Fruit fly (Drosophila melanogaster): ENCODE data around the gene Or67a.

The Or67a gene

dm6 chr3L:9508653-9509036, 20.2 kb upstream of the Or67a start (continued):
- no peak for TF ChIP-seq Lpt (GFP tag; optimal IDR thresholded peaks at IDR 0.05)
- TF ChIP-seq CG3919 (GFP tag; optimal IDR thresholded peaks at IDR 0.05): no peak
- no peak for TF ChIP-seq OdsH (GFP tag; optimal IDR thresholded peaks at IDR 0.05)
- no peak for TF ChIP-seq fd85E (GFP tag; optimal IDR thresholded peaks at IDR 0.05)
- TF ChIP-seq CG11902 (GFP tag; optimal IDR thresholded peaks at IDR 0.05): no peak
- peak; percentile 24 for TF ChIP-seq acj6 (GFP tag; optimal IDR thresholded peaks at IDR 0.05)
- TF ChIP-seq cyc (GFP tag; optimal IDR thresholded peaks at IDR 0.05): no peak
- TF ChIP-seq Smox (GFP tag; optimal IDR thresholded peaks at IDR 0.05): no peak
- TF ChIP-seq CG6163 (GFP tag; IDR thresholded peaks at IDR 0.05): no peak
- TF ChIP-seq CG8632 (GFP tag; optimal IDR thresholded peaks at IDR 0.05): peak; percentile 37
- TF ChIP-seq CG31627 (GFP tag; optimal IDR thresholded peaks at IDR 0.05): no peak
- TF ChIP-seq CG8119 (GFP tag; IDR thresholded peaks at IDR 0.05): peak; percentile 35; the same call in 1 of the 3 replicates
- TF ChIP-seq CG1621 (tag; optimal IDR thresholded peaks at IDR 0.05): no peak
- TF ChIP-seq Sox15 (GFP tag; optimal IDR thresholded peaks at IDR 0.05): peak; percentile 9
- peak; percentile 42 for TF ChIP-seq achi (GFP tag; optimal IDR thresholded peaks at IDR 0.05)
- peak; percentile 36 for TF ChIP-seq CG3032 (tag; optimal IDR thresholded peaks at IDR 0.05)
- TF ChIP-seq CG4318 (GFP tag; optimal IDR thresholded peaks at IDR 0.05): no peak
- peak; percentile 77 for TF ChIP-seq svp (GFP tag)

dm6 chr3L:9509037-9509830, 19.6 kb upstream of the Or67a start, which contains the start of gene CG3408:
TSS of gene CG3408 (minus strand) at chr3L:9509583.
- TF ChIP-seq ss (GFP tag; optimal IDR thresholded peaks at IDR 0.05) (peak; percentile 2 to 50), CG6163 (GFP tag; IDR thresholded peaks at IDR 0.05) (peak; percentile 59; the same call in 2 of the 3 replicates), esn (GFP tag; optimal IDR thresholded peaks at IDR 0.05) (peak; percentile 2), Hr4 (GFP tag; optimal IDR thresholded peaks at IDR 0.05) (no peak), net (GFP tag; optimal IDR thresholded peaks at IDR 0.05) (no peak), Blimp-1 (GFP tag; optimal IDR thresholded peaks at IDR 0.05) (no peak), CG10669 (GFP tag; optimal IDR thresholded peaks at IDR 0.05) (no peak), Eip75B (GFP tag; optimal IDR thresholded peaks at IDR 0.05) (no peak), CG11902 (GFP tag; optimal IDR thresholded peaks at IDR 0.05) (no peak), topi (GFP tag; optimal IDR thresholded peaks at IDR 0.05) (peak; percentile 23), Sox15 (GFP tag; optimal IDR thresholded peaks at IDR 0.05) (no peak), Sox102F (GFP tag; optimal IDR thresholded peaks at IDR 0.05) (no peak), CG15336 (GFP tag; IDR thresholded peaks at IDR 0.05) (no peak), Ets21C (GFP tag; optimal IDR thresholded peaks at IDR 0.05) (no peak), fkh (GFP tag; optimal IDR thresholded peaks at IDR 0.05) (peak; percentile 82), pdm3 (GFP tag; optimal IDR thresholded peaks at IDR 0.05) (no peak), dac (GFP tag; optimal IDR thresholded peaks at IDR 0.05) (no peak), CG6854 (GFP tag; optimal IDR thresholded peaks at IDR 0.05) (no peak), achi (GFP tag; optimal IDR thresholded peaks at IDR 0.05) (no peak), cyc (GFP tag; optimal IDR thresholded peaks at IDR 0.05) (peak; percentile 0), Eip78C (GFP tag) (peak; percentile 79), CG16779 (tag; optimal IDR thresholded peaks at IDR 0.05) (peak; percentile 27), fd85E (GFP tag; optimal IDR thresholded peaks at IDR 0.05) (no peak), CG3919 (GFP tag; optimal IDR thresholded peaks at IDR 0.05) (peak; percentile 18), Eip93F (GFP tag; optimal IDR thresholded peaks at IDR 0.05) (no peak), dsx (GFP tag; optimal IDR thresholded peaks at IDR 0.05; ENCODE audit: poor library complexity, severe bottlenecking) (peak; percentile 12), CG7368 (GFP tag; optimal IDR thresholded peaks at IDR 0.05) (no peak), CG6808 (GFP tag; optimal IDR thresholded peaks at IDR 0.05) (peak; percentile 31), Ets96B (tag; optimal IDR thresholded peaks at IDR 0.05) (no peak), CG11294 (GFP tag; IDR thresholded peaks at IDR 0.05) (0 out of 2 replicates have a peak, but pooled peaks have one; percentile 28), Smox (GFP tag; optimal IDR thresholded peaks at IDR 0.05) (no peak), CG4318 (GFP tag; optimal IDR thresholded peaks at IDR 0.05) (no peak), acj6 (GFP tag; optimal IDR thresholded peaks at IDR 0.05) (no peak), salr (GFP tag; optimal IDR thresholded peaks at IDR 0.05) (no peak), Hr39 (GFP tag; optimal IDR thresholded peaks at IDR 0.05) (no peak), CG8632 (GFP tag; optimal IDR thresholded peaks at IDR 0.05) (no peak), spab (GFP tag; optimal IDR thresholded peaks at IDR 0.05) (no peak), CG1621 (tag; optimal IDR thresholded peaks at IDR 0.05) (peak; percentile 1), CG8119 (GFP tag; IDR thresholded peaks at IDR 0.05) (no peak), fd59A (GFP tag; optimal IDR thresholded peaks at IDR 0.05) (no peak), CG31627 (GFP tag; optimal IDR thresholded peaks at IDR 0.05) (no peak), CG3032 (tag; optimal IDR thresholded peaks at IDR 0.05) (no peak), Hr38 (GFP tag; optimal IDR thresholded peaks at IDR 0.05) (no peak), Lpt (GFP tag; optimal IDR thresholded peaks at IDR 0.05) (no peak)

Data from whole organism, prepupa.